Worm (Caenorhabditis elegans): ENCODE results near the gene C23H5.15.

C23H5.15 gene

DNA sequence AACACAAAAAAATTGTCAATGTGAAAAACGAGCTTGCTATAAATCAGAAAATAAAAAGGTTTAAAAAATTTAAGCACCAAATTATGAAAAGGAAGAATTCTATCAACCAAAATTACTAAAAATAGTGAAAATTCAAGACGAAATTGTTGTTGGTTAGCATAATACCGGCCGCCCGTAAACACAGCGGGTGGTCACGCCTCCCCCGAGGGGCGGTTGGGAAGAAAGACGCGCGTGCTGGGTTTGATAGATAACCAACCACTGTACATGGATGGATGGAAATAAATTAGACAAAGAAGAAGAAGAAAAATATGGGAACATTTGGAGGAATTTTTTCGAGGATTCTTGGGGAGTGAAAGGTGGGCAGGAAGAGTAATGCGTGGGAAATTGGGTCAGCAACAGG lies 39.6 kb upstream of the C23H5.15 start:
- TF ChIP-seq hlh-11 (tag; optimal IDR thresholded peaks at IDR 0.05) (no peak), lin-39 (tag; optimal IDR thresholded peaks at IDR 0.05) (no peak), lim-7 (GFP tag; IDR thresholded peaks at IDR 0.05) (no peak), hif-1 (tag; optimal IDR thresholded peaks at IDR 0.05) (no peak), ceh-62 (tag; optimal IDR thresholded peaks at IDR 0.05) (no peak), arid-1 (GFP tag; conservative IDR thresholded peaks at IDR 0.05) (no peak), ceh-44 (GFP tag; IDR thresholded peaks at IDR 0.05) (no peak), mes-2 (tag; optimal IDR thresholded peaks at IDR 0.05; ENCODE audit: poor library complexity, severe bottlenecking) (no peak), F37D6.2 (tag; optimal IDR thresholded peaks at IDR 0.05) (no peak), lir-3 (tag; optimal IDR thresholded peaks at IDR 0.05) (no peak), daf-19 (GFP tag; conservative IDR thresholded peaks at IDR 0.05) (no peak), nhr-6 (tag; optimal IDR thresholded peaks at IDR 0.05) (no peak), pqm-1 (tag; optimal IDR thresholded peaks at IDR 0.05) (no peak)

DNA sequence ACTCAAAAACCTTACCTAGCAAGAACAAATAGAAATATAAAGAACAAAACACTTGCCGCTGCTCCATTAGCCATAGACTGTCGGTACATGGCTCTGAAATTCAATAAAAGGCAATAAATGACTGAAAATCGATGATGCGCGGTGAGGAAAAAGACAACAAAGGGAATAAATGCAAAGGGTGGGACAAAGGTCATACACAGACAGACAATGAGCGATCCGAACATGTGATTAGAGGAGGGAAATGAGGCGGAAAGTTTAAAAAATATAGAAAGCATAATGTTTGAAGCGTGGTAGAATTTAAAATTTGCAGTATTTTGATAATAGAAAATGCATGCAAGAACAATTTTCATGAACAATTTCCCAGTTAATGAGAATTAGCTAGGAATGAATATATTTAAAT lies 37.9 kb upstream of the C23H5.15 start, which contains the start of gene C54E4.12:
C54E4.12 (minus strand) TSS at position 101 of the 400 bp plus-strand sequence.
- TF ChIP-seq zfp-2 (tag; optimal IDR thresholded peaks at IDR 0.05) (no peak), nhr-6 (tag; optimal IDR thresholded peaks at IDR 0.05) (no peak), ceh-82 (tag; optimal IDR thresholded peaks at IDR 0.05) (no peak), nhr-77 (tag; optimal IDR thresholded peaks at IDR 0.05) (no peak), saeg-2 (GFP tag; IDR thresholded peaks at IDR 0.05) (no peak), ceh-44 (GFP tag; IDR thresholded peaks at IDR 0.05) (no peak), ztf-7 (tag; optimal IDR thresholded peaks at IDR 0.05) (no peak), dve-1 (tag; optimal IDR thresholded peaks at IDR 0.05; ENCODE audit: insufficient read depth) (no peak), ctbp-1 (GFP tag; IDR thresholded peaks at IDR 0.05) (no peak), fkh-10 (GFP tag; optimal IDR thresholded peaks at IDR 0.05) (no peak), attf-4 (tag; optimal IDR thresholded peaks at IDR 0.05) (no peak), zag-1 (tag; optimal IDR thresholded peaks at IDR 0.05) (no peak), ZK546.5 (tag; optimal IDR thresholded peaks at IDR 0.05) (no peak), tag-97 (GFP tag; IDR thresholded peaks at IDR 0.05) (no peak)

ce11 chrIV:2137478-2137877 lies 34.8 kb upstream of the C23H5.15 start:
- TF ChIP-seq ama-1 (optimal IDR thresholded peaks at IDR 0.05) (no peak), arid-1 (GFP tag; conservative IDR thresholded peaks at IDR 0.05) (no peak), lim-7 (GFP tag; IDR thresholded peaks at IDR 0.05) (no peak), saeg-2 (GFP tag; IDR thresholded peaks at IDR 0.05) (no peak), pha-4 (GFP tag; IDR thresholded peaks at IDR 0.05) (no peak), pha-4 (tag; optimal IDR thresholded peaks at IDR 0.05) (no peak), attf-4 (tag; optimal IDR thresholded peaks at IDR 0.05) (no peak), vab-7 (GFP tag; IDR thresholded peaks at IDR 0.05) (no peak), lin-29 (GFP tag; IDR thresholded peaks at IDR 0.05) (no peak), F44E2.7 (GFP tag; IDR thresholded peaks at IDR 0.05) (no peak), nhr-10 (tag; optimal IDR thresholded peaks at IDR 0.05) (no peak), ceh-28 (tag; optimal IDR thresholded peaks at IDR 0.05) (no peak), mep-1 (tag; optimal IDR thresholded peaks at IDR 0.05) (no peak), ceh-44 (GFP tag; IDR thresholded peaks at IDR 0.05) (no peak), pqm-1 (tag; optimal IDR thresholded peaks at IDR 0.05) (no peak), ztf-7 (tag; optimal IDR thresholded peaks at IDR 0.05) (no peak), fos-1 (tag; optimal IDR thresholded peaks at IDR 0.05) (no peak), snpc-1.2 (GFP tag; IDR thresholded peaks at IDR 0.05) (no peak), lin-39 (tag; optimal IDR thresholded peaks at IDR 0.05) (no peak)

ce11 chrIV:2136607-2137006 lies 33.9 kb upstream of the C23H5.15 start, which contains the start of gene test-1:
TSS of gene test-1 (plus strand) at chrIV:2136951.
- TF ChIP-seq aha-1 (tag), result no peak
- no peak for TF ChIP-seq nhr-111 (GFP tag; optimal IDR thresholded peaks at IDR 0.05)
- TF ChIP-seq F49E8.2 (tag; optimal IDR thresholded peaks at IDR 0.05; ENCODE audit: borderline replicate concordance), result no peak
- TF ChIP-seq unc-62 (GFP tag; optimal IDR thresholded peaks at IDR 0.05 in 1 of 2), result no peak
- TF ChIP-seq unc-62 (tag; optimal IDR thresholded peaks at IDR 0.05), result no peak
- TF ChIP-seq aly-2 (tag; optimal IDR thresholded peaks at IDR 0.05), result no peak
- TF ChIP-seq snpc-1.2 (GFP tag; IDR thresholded peaks at IDR 0.05), result no peak
- TF ChIP-seq mxl-3 (GFP tag; optimal IDR thresholded peaks at IDR 0.05), result no peak
- no peak for TF ChIP-seq lin-13 (GFP tag; optimal IDR thresholded peaks at IDR 0.05)
- TF ChIP-seq ZK546.5 (tag; optimal IDR thresholded peaks at IDR 0.05), result no peak
- TF ChIP-seq lin-29 (GFP tag; IDR thresholded peaks at IDR 0.05), result no peak
- no peak for TF ChIP-seq sdz-12 (GFP tag; optimal IDR thresholded peaks at IDR 0.05)
- TF ChIP-seq gei-8 (GFP tag; optimal IDR thresholded peaks at IDR 0.05), result no peak
